Fruit fly (Drosophila melanogaster) whole organism, prepupa: Measurements from ENCODE around the gene Qsox4.

Experiments
- Blimp-1 ChIP-seq: fragments of 200-800 bp; sonication (Bioruptor generic); optimal IDR thresholded peaks from 3 replicates; lab custom pipeline; 2017; ENCODE audit warnings: missing biosample characterization, missing genetic modification characterization, mild to moderate bottlenecking, moderate library complexity, missing genetic modification reagents
- CG10631 ChIP-seq: fragments of 200-800 bp; sonication (Bioruptor generic); optimal IDR thresholded peaks from 2 replicates; lab custom pipeline; 2016; ENCODE audit warnings: missing biosample characterization, missing genetic modification characterization
- CG10669 ChIP-seq: fragments of 200-800 bp; sonication (Bioruptor generic); optimal IDR thresholded peaks from 3 replicates; lab custom pipeline; 2018; ENCODE audit warnings: missing biosample characterization, mild to moderate bottlenecking, missing genetic modification characterization, moderate library complexity
- CG11762 ChIP-seq: fragments of 200-800 bp; sonication (Bioruptor generic); optimal IDR thresholded peaks from 3 replicates; lab custom pipeline; 2016; ENCODE audit warnings: missing biosample characterization, missing genetic modification characterization; ENCODE audit not compliant: insufficient read depth
- CG15336 ChIP-seq: fragments of 200-800 bp; sonication (Bioruptor generic); IDR thresholded peaks from 2 replicates; pipeline ENCODE4 v1.3.6; 2022; ENCODE audit warnings: missing biosample characterization, missing genetic modification characterization
- CG3032 ChIP-seq: fragments of 200-800 bp; optimal IDR thresholded peaks from 2 replicates; lab custom pipeline; 2019; ENCODE audit warnings: missing biosample characterization, mild to moderate bottlenecking, missing genetic modification characterization, moderate library complexity
- CG31627 ChIP-seq: fragments of 200-800 bp; sonication (Bioruptor generic); optimal IDR thresholded peaks from 3 replicates; lab custom pipeline; 2016; ENCODE audit warnings: missing biosample characterization, missing genetic modification characterization
- CG32006 ChIP-seq: fragments of 200-800 bp; sonication (Bioruptor generic); optimal IDR thresholded peaks from 3 replicates; lab custom pipeline; 2017; ENCODE audit warnings: missing biosample characterization, mild to moderate bottlenecking, missing genetic modification characterization
- CG3919 ChIP-seq: fragments of 200-800 bp; sonication (Bioruptor generic); optimal IDR thresholded peaks from 3 replicates; lab custom pipeline; 2016; ENCODE audit warnings: missing biosample characterization, missing genetic modification characterization
- CG4318 ChIP-seq: fragments of 200-800 bp; sonication (Bioruptor generic); optimal IDR thresholded peaks from 3 replicates; lab custom pipeline; 2017; ENCODE audit warnings: missing biosample characterization, mild to moderate bottlenecking, missing genetic modification characterization
- CG6163 ChIP-seq: fragments of 200-800 bp; sonication (Bioruptor generic); IDR thresholded peaks from 3 replicates; pipeline ENCODE4 v1.3.6; 2022; ENCODE audit warnings: missing biosample characterization, missing genetic modification characterization
- CG6792 ChIP-seq: fragments of 200-800 bp; sonication (Bioruptor generic); optimal IDR thresholded peaks from 3 replicates; lab custom pipeline; 2016; ENCODE audit warnings: missing biosample characterization, missing genetic modification characterization
- CG6808 ChIP-seq: fragments of 200-800 bp; sonication (Bioruptor generic); optimal IDR thresholded peaks from 3 replicates; lab custom pipeline; 2017; ENCODE audit warnings: missing biosample characterization, missing genetic modification characterization, mild to moderate bottlenecking, moderate library complexity, missing genetic modification reagents
- CG6854 ChIP-seq: fragments of 200-800 bp; sonication (Bioruptor generic); optimal IDR thresholded peaks from 2 replicates; lab custom pipeline; 2017; ENCODE audit warnings: missing biosample characterization, mild to moderate bottlenecking, missing genetic modification characterization
- CG7368 ChIP-seq: fragments of 200-800 bp; sonication (Bioruptor generic); optimal IDR thresholded peaks from 3 replicates; lab custom pipeline; 2016; ENCODE audit warnings: missing biosample characterization, missing genetic modification characterization
- CG8119 ChIP-seq: fragments of 200-800 bp; sonication (Bioruptor generic); IDR thresholded peaks from 3 replicates; pipeline ENCODE4 v1.3.6; 2022; ENCODE audit warnings: missing biosample characterization, missing genetic modification characterization
- CG8319 ChIP-seq: fragments of 200-800 bp; sonication (Bioruptor generic); optimal IDR thresholded peaks from 3 replicates; lab custom pipeline; 2016; ENCODE audit warnings: missing biosample characterization, missing genetic modification characterization
- CG8632 ChIP-seq: fragments of 200-800 bp; sonication (Bioruptor generic); optimal IDR thresholded peaks from 3 replicates; lab custom pipeline; 2016; ENCODE audit warnings: missing biosample characterization, missing genetic modification characterization
- CG9139 ChIP-seq: fragments of 200-800 bp; sonication (Bioruptor generic); optimal IDR thresholded peaks from 3 replicates; lab custom pipeline; 2017; ENCODE audit warnings: missing biosample characterization, mild to moderate bottlenecking, missing genetic modification characterization
- Eip78C ChIP-seq: fragments of 200-800 bp; sonication (Bioruptor generic); peaks from one replicate; lab custom pipeline; 2016; ENCODE audit warnings: missing biosample characterization, missing genetic modification characterization
- Hr38 ChIP-seq: sonication (Bioruptor generic); optimal IDR thresholded peaks from 2 replicates; lab custom pipeline; 2016; ENCODE audit warnings: missing biosample characterization, missing genetic modification characterization
- Hr4 ChIP-seq: fragments of 200-800 bp; sonication (Bioruptor generic); optimal IDR thresholded peaks from 3 replicates; lab custom pipeline; 2016; ENCODE audit warnings: missing biosample characterization, missing genetic modification characterization
- Lpt ChIP-seq: fragments of 200-800 bp; sonication (Bioruptor generic); optimal IDR thresholded peaks from 3 replicates; lab custom pipeline; 2016; ENCODE audit warnings: missing biosample characterization, missing genetic modification characterization
- OdsH ChIP-seq: fragments of 200-800 bp; sonication (Bioruptor generic); optimal IDR thresholded peaks from 3 replicates; lab custom pipeline; 2016; ENCODE audit warnings: missing biosample characterization, missing genetic modification characterization
- Sox15 ChIP-seq: fragments of 200-800 bp; sonication (Bioruptor generic); optimal IDR thresholded peaks from 3 replicates; lab custom pipeline; 2016; ENCODE audit warnings: missing biosample characterization, missing genetic modification characterization
- dac ChIP-seq: fragments of 200-800 bp; sonication (Bioruptor generic); optimal IDR thresholded peaks from 2 replicates; lab custom pipeline; 2017; ENCODE audit warnings: missing biosample characterization, mild to moderate bottlenecking, missing genetic modification characterization
- dsx ChIP-seq: fragments of 200-800 bp; optimal IDR thresholded peaks from 3 replicates; lab custom pipeline; 2019; ENCODE audit warnings: missing biosample characterization, mild to moderate bottlenecking, missing genetic modification characterization, moderate library complexity; ENCODE audit not compliant: poor library complexity, severe bottlenecking
- eg ChIP-seq: fragments of 200-800 bp; sonication (Bioruptor generic); IDR thresholded peaks from 3 replicates; pipeline ENCODE4 v1.3.6; 2022; ENCODE audit warnings: missing biosample characterization, missing genetic modification characterization
- esn ChIP-seq: fragments of 200-800 bp; sonication (Bioruptor generic); optimal IDR thresholded peaks from 2 replicates; lab custom pipeline; 2016; ENCODE audit warnings: missing biosample characterization, mild to moderate bottlenecking, missing genetic modification characterization, moderate library complexity
- fd85E ChIP-seq: fragments of 200-800 bp; sonication (Bioruptor generic); optimal IDR thresholded peaks from 3 replicates; lab custom pipeline; 2016; ENCODE audit warnings: missing biosample characterization, missing genetic modification characterization
- fkh ChIP-seq: fragments of 200-800 bp; sonication (Bioruptor generic); optimal IDR thresholded peaks from 3 replicates; lab custom pipeline; 2017; ENCODE audit warnings: missing biosample characterization, mild to moderate bottlenecking, missing genetic modification characterization, moderate library complexity
- lz ChIP-seq: fragments of 200-800 bp; sonication (Bioruptor generic); optimal IDR thresholded peaks from 3 replicates; lab custom pipeline; 2016; ENCODE audit warnings: missing biosample characterization, missing genetic modification characterization
- net ChIP-seq: fragments of 200-800 bp; sonication (Bioruptor generic); optimal IDR thresholded peaks from 3 replicates; lab custom pipeline; 2016; ENCODE audit warnings: missing biosample characterization, missing genetic modification characterization
- pdm3 ChIP-seq: fragments of 200-800 bp; sonication (Bioruptor generic); optimal IDR thresholded peaks from 3 replicates; lab custom pipeline; 2016; ENCODE audit warnings: missing biosample characterization, missing genetic modification characterization
- salr ChIP-seq, 2 experiments: fragments of 200-800 bp; sonication (Bioruptor generic); optimal IDR thresholded peaks; 3 replicates each; lab custom pipeline; 2016 to 2018; ENCODE audit warnings: missing biosample characterization in 2 of 2, missing genetic modification characterization in 2 of 2, mild to moderate bottlenecking in 1 of 2
- spab ChIP-seq: fragments of 200-800 bp; sonication (Bioruptor generic); optimal IDR thresholded peaks from 2 replicates; lab custom pipeline; 2017; ENCODE audit warnings: missing biosample characterization, mild to moderate bottlenecking, missing genetic modification characterization, missing genetic modification reagents
- ss ChIP-seq, 2 experiments: fragments of 200-800 bp; sonication (Bioruptor generic); optimal IDR thresholded peaks; 2 replicates in 1 of 2; 3 replicates in 1 of 2; lab custom pipeline; 2017 to 2018; ENCODE audit warnings: mild to moderate bottlenecking in 2 of 2, missing biosample characterization in 2 of 2, missing genetic modification characterization in 2 of 2, moderate library complexity in 1 of 2
- topi ChIP-seq: fragments of 200-800 bp; sonication (Bioruptor generic); optimal IDR thresholded peaks from 3 replicates; lab custom pipeline; 2016; ENCODE audit warnings: missing biosample characterization, missing genetic modification characterization
- vri ChIP-seq: fragments of 200-800 bp; sonication (Bioruptor generic); optimal IDR thresholded peaks from 3 replicates; lab custom pipeline; 2016; ENCODE audit warnings: missing biosample characterization, mild to moderate bottlenecking, missing genetic modification characterization

Gene Qsox4

dm6 chr3R:23669401-23670216 is 33.0 kb upstream of the Qsox4 start, which contains the start of gene CG31145 (continued):
- TF ChIP-seq eg (GFP tag; lab: Robert Waterston, UW) (peak; percentile 99), fd85E (GFP tag; lab: Kevin White, UChicago) (peak; percentile 98), CG11762 (GFP tag; lab: Kevin White, UChicago) (peak; percentile 100), spab (GFP tag; lab: Kevin White, UChicago) (peak; percentile 99), Hr38 (GFP tag; lab: Kevin White, UChicago) (peak; percentile 94), dac (peak; percentile 100), CG7368 (peak; percentile 99), vri (GFP tag; lab: Kevin White, UChicago) (peak; percentile 98), CG3919 (GFP tag; lab: Kevin White, UChicago) (peak; percentile 100), Eip78C (GFP tag; lab: Kevin White, UChicago) (peak; percentile 100)

dm6 chr3R:23673084-23673483 is 29.5 kb upstream of the Qsox4 start:
- no peak; the same call in 2 of the 3 replicates for TF ChIP-seq CG6163 (GFP tag; lab: Robert Waterston, UW)
- no peak for TF ChIP-seq fkh (GFP tag; lab: Kevin White, UChicago)
- TF ChIP-seq CG4318 = no peak
- peak; percentile 14 for TF ChIP-seq pdm3 (GFP tag; lab: Kevin White, UChicago)
- TF ChIP-seq CG3919 (GFP tag; lab: Kevin White, UChicago) = no peak
- TF ChIP-seq CG6854 (GFP tag; lab: Kevin White, UChicago) = no peak
- TF ChIP-seq salr (GFP tag; optimal IDR thresholded peaks at IDR 0.05; lab: Kevin White, UChicago) = no peak
- no peak for TF ChIP-seq Lpt (GFP tag; lab: Kevin White, UChicago)
- TF ChIP-seq Hr4 (GFP tag; lab: Kevin White, UChicago) = peak; percentile 3
- TF ChIP-seq CG11762 (GFP tag; lab: Kevin White, UChicago) = no peak
- no peak for TF ChIP-seq CG9139 (GFP tag; lab: Kevin White, UChicago)
- TF ChIP-seq dsx = no peak
- TF ChIP-seq CG3032 = no peak
- no peak for TF ChIP-seq net (GFP tag; lab: Kevin White, UChicago)
- no peak for TF ChIP-seq CG31627
- TF ChIP-seq Hr38 (GFP tag; lab: Kevin White, UChicago) = no peak
- peak; percentile 73 for TF ChIP-seq Eip78C (GFP tag; lab: Kevin White, UChicago)
- TF ChIP-seq Blimp-1 = no peak
- no peak for TF ChIP-seq CG8632 (GFP tag; lab: Kevin White, UChicago)
- TF ChIP-seq CG15336 (GFP tag; lab: Robert Waterston, UW) = no peak
- TF ChIP-seq CG6808 = no peak
- no peak for TF ChIP-seq topi (GFP tag; lab: Kevin White, UChicago)
- TF ChIP-seq CG6792 (GFP tag; lab: Kevin White, UChicago) = no peak
- no peak for TF ChIP-seq CG10669 (GFP tag; lab: Kevin White, UChicago)
- TF ChIP-seq Sox15 (GFP tag; lab: Kevin White, UChicago) = peak; percentile 7
- no peak for TF ChIP-seq CG8319
- TF ChIP-seq CG10631 = no peak
- no peak for TF ChIP-seq ss (GFP tag; optimal IDR thresholded peaks at IDR 0.05; lab: Kevin White, UChicago)
- no peak for TF ChIP-seq CG8119 (GFP tag; lab: Robert Waterston, UW)
- no peak for TF ChIP-seq esn (GFP tag; lab: Kevin White, UChicago)
- no peak for TF ChIP-seq vri (GFP tag; lab: Kevin White, UChicago)
- TF ChIP-seq CG7368 = peak; percentile 9
- no peak for TF ChIP-seq fd85E (GFP tag; lab: Kevin White, UChicago)
- peak; percentile 8 for TF ChIP-seq CG32006 (GFP tag; lab: Kevin White, UChicago)
- TF ChIP-seq lz (GFP tag; lab: Kevin White, UChicago) = no peak
- peak; percentile 10 for TF ChIP-seq OdsH (GFP tag; lab: Kevin White, UChicago)
- no peak for TF ChIP-seq eg (GFP tag; lab: Robert Waterston, UW)
